Worm (Caenorhabditis elegans) whole organism, young adult: ENCODE results near the gene spr-2.

Source experiments
- B0035.1 ChIP-seq: sonication (generic microtip); optimal IDR thresholded peaks from 2 replicates; lab custom pipeline; 2016; ENCODE audit warnings: missing genetic modification characterization, mild to moderate bottlenecking, missing compliant biosample characterization, missing genotype, missing genetic modification reagents
- D2030.7 ChIP-seq: fragments of 200-800 bp; sonication (Bioruptor generic); IDR thresholded peaks from 2 replicates; pipeline ENCODE4 v1.3.6; 2022; ENCODE audit warnings: missing genetic modification reagents, missing genetic modification characterization, missing compliant biosample characterization
- F57A8.1 ChIP-seq: fragments of 200-800 bp; sonication (Bioruptor generic); optimal IDR thresholded peaks from 2 replicates; lab custom pipeline; 2018; ENCODE audit warnings: mild to moderate bottlenecking, missing genetic modification characterization, moderate library complexity, missing compliant biosample characterization
- Y95B8A.8 ChIP-seq: fragments of 200-800 bp; sonication (Bioruptor generic); IDR thresholded peaks from 2 replicates; pipeline ENCODE4 v1.3.6; 2022; ENCODE audit warnings: missing genetic modification reagents, missing genetic modification characterization, missing compliant biosample characterization
- akir-1 ChIP-seq: fragments of 200-800 bp; sonication (Bioruptor generic); optimal IDR thresholded peaks from 2 replicates; lab custom pipeline; 2018; ENCODE audit warnings: mild to moderate bottlenecking, missing genetic modification characterization, moderate library complexity, missing compliant biosample characterization
- ama-1 ChIP-seq, 3 experiments: fragments of 150-350 bp in 1 of 3; sonication (generic microtip) in 2 of 3; optimal IDR thresholded peaks; 2 replicates each; lab custom pipeline; 2014 to 2018; ENCODE audit warnings: missing biosample characterization in 2 of 3, missing genetic modification characterization in 2 of 3, missing genetic modification reagents in 2 of 3
- aptf-3 ChIP-seq: fragments of 200-800 bp; sonication (Bioruptor generic); IDR thresholded peaks from 2 replicates; pipeline ENCODE4 v1.3.6; 2022; ENCODE audit warnings: missing genetic modification characterization, missing compliant biosample characterization
- athp-1 ChIP-seq: sonication (generic microtip); optimal IDR thresholded peaks from 2 replicates; lab custom pipeline; 2017; ENCODE audit warnings: mild to moderate bottlenecking, missing genetic modification characterization, missing compliant biosample characterization
- cebp-1 ChIP-seq, 2 experiments: fragments of 200-800 bp in 1 of 2; sonication (Bioruptor generic) in 1 of 2; sonication (generic microtip) in 1 of 2; IDR thresholded peaks in 1 of 2; optimal IDR thresholded peaks in 1 of 2; 2 replicates each; pipeline versions ENCODE4 v1.3.6 to Lab custom; 2017 to 2022; ENCODE audit warnings: missing compliant biosample characterization in 2 of 2, missing genetic modification characterization in 2 of 2, mild to moderate bottlenecking in 1 of 2, missing genetic modification reagents in 1 of 2, moderate library complexity in 1 of 2
- ceh-79 ChIP-seq: sonication (generic microtip); optimal IDR thresholded peaks from 2 replicates; lab custom pipeline; 2017; ENCODE audit warnings: mild to moderate bottlenecking, missing genetic modification characterization, missing compliant biosample characterization
- dox-1 ChIP-seq: fragments of 200-800 bp; sonication (Bioruptor generic); IDR thresholded peaks from 2 replicates; pipeline ENCODE4 v1.3.6; 2022; ENCODE audit warnings: missing genetic modification reagents, missing genetic modification characterization, missing compliant biosample characterization
- ets-4 ChIP-seq: fragments of 200-800 bp; sonication (Bioruptor generic); optimal IDR thresholded peaks from 2 replicates; lab custom pipeline; 2018; ENCODE audit warnings: mild to moderate bottlenecking, missing genetic modification characterization, missing compliant biosample characterization
- him-1 ChIP-seq: sonication (generic microtip); optimal IDR thresholded peaks from 2 replicates; lab custom pipeline; 2016; ENCODE audit warnings: missing genotype, missing genetic modification reagents, missing genetic modification characterization, missing compliant biosample characterization
- hmg-1.2 ChIP-seq: fragments of 200-800 bp; sonication (Bioruptor generic); IDR thresholded peaks from 2 replicates; pipeline ENCODE4 v1.3.6; 2022; ENCODE audit warnings: missing genetic modification reagents, missing genetic modification characterization, missing compliant biosample characterization
- hmg-20 ChIP-seq: fragments of 200-800 bp; sonication (Bioruptor generic); IDR thresholded peaks from 2 replicates; pipeline ENCODE4 v1.3.6; 2022; ENCODE audit warnings: missing genetic modification reagents, missing genetic modification characterization, missing compliant biosample characterization
- hrde-1 ChIP-seq: sonication (generic microtip); optimal IDR thresholded peaks from 2 replicates; lab custom pipeline; 2016; ENCODE audit warnings: missing genetic modification characterization, mild to moderate bottlenecking, missing compliant biosample characterization, moderate library complexity, missing genotype, missing genetic modification reagents, borderline replicate concordance
- hsf-1 ChIP-seq: fragments of 200-800 bp; sonication (Bioruptor generic); IDR thresholded peaks from 2 replicates; pipeline ENCODE4 v1.3.6; 2022; ENCODE audit warnings: missing genetic modification reagents, missing genetic modification characterization, missing compliant biosample characterization
- lin-35 ChIP-seq, 3 experiments: fragments of 150-350 bp in 2 of 3; sonication (generic microtip) in 1 of 3; optimal IDR thresholded peaks; 2 replicates each; lab custom pipeline; 2014 to 2018; ENCODE audit warnings: missing biosample characterization in 3 of 3, missing genetic modification characterization in 3 of 3, missing genetic modification reagents in 3 of 3
- lsl-1 ChIP-seq: fragments of 200-800 bp; sonication (Bioruptor generic); optimal IDR thresholded peaks from 2 replicates; lab custom pipeline; 2018; ENCODE audit warnings: mild to moderate bottlenecking, missing genetic modification characterization, moderate library complexity, missing compliant biosample characterization
- madf-3 ChIP-seq: fragments of 200-800 bp; sonication (Bioruptor generic); IDR thresholded peaks from 2 replicates; pipeline ENCODE4 v1.3.6; 2022; ENCODE audit warnings: missing genetic modification reagents, missing genetic modification characterization, missing compliant biosample characterization
- madf-6 ChIP-seq: fragments of 200-800 bp; sonication (Bioruptor generic); IDR thresholded peaks from 2 replicates; pipeline ENCODE4 v1.3.6; 2022; ENCODE audit warnings: missing genetic modification reagents, missing genetic modification characterization, missing compliant biosample characterization
- madf-8 ChIP-seq: fragments of 200-800 bp; sonication (Bioruptor generic); conservative IDR thresholded peaks from 2 replicates; pipeline ENCODE4 v1.3.6; 2022; ENCODE audit warnings: missing genetic modification reagents, missing genetic modification characterization, missing compliant biosample characterization
- mes-4 ChIP-seq: sonication (generic microtip); optimal IDR thresholded peaks from 2 replicates; lab custom pipeline; 2016; ENCODE audit warnings: missing genotype, missing genetic modification characterization, missing compliant biosample characterization
- nfya-2 ChIP-seq: fragments of 200-800 bp; sonication (Bioruptor generic); IDR thresholded peaks from 2 replicates; pipeline ENCODE4 v1.3.6; 2022; ENCODE audit warnings: missing genetic modification reagents, missing genetic modification characterization, missing compliant biosample characterization
- nhr-80 ChIP-seq: sonication (generic microtip); optimal IDR thresholded peaks from 2 replicates; lab custom pipeline; 2016; ENCODE audit warnings: missing genetic modification characterization, missing compliant biosample characterization
- pha-4 ChIP-seq: fragments of 150-350 bp; sonication (generic microtip); optimal IDR thresholded peaks from 2 replicates; lab custom pipeline; 2014; ENCODE audit warnings: missing biosample characterization, missing genetic modification reagents, missing genetic modification characterization
- snpc-1.1 ChIP-seq: sonication (generic microtip); optimal IDR thresholded peaks from 2 replicates; lab custom pipeline; 2017; ENCODE audit warnings: missing genetic modification characterization, mild to moderate bottlenecking, missing compliant biosample characterization, antibody characterized with exemption, moderate library complexity, missing genotype, missing genetic modification reagents; ENCODE audit not compliant: insufficient read depth
- snpc-3.4 ChIP-seq: sonication (generic microtip); optimal IDR thresholded peaks from 2 replicates; lab custom pipeline; 2017; ENCODE audit warnings: missing genetic modification characterization, mild to moderate bottlenecking, missing compliant biosample characterization, antibody characterized with exemption, moderate library complexity, missing genotype, missing genetic modification reagents
- snpc-4 ChIP-seq, 5 experiments: fragments of 150-350 bp in 1 of 5; sonication (generic microtip) in 4 of 5; optimal IDR thresholded peaks; 2 replicates each; lab custom pipeline; 2014 to 2018; ENCODE audit warnings: missing genetic modification characterization in 5 of 5, missing biosample characterization in 3 of 5, antibody characterized with exemption in 2 of 5, mild to moderate bottlenecking in 2 of 5, missing compliant biosample characterization in 2 of 5, missing genotype in 2 of 5, moderate library complexity in 2 of 5, missing genetic modification reagents in 1 of 5
- tlf-1 ChIP-seq: fragments of 200-800 bp; sonication (Bioruptor generic); optimal IDR thresholded peaks from 2 replicates; lab custom pipeline; 2018; ENCODE audit warnings: mild to moderate bottlenecking, missing genetic modification characterization, missing compliant biosample characterization
- xnd-1 ChIP-seq: sonication (generic microtip); optimal IDR thresholded peaks from 2 replicates; lab custom pipeline; 2016; ENCODE audit warnings: missing genotype, missing genetic modification reagents, missing genetic modification characterization, missing compliant biosample characterization
- zim-3 ChIP-seq: sonication (generic microtip); optimal IDR thresholded peaks from 2 replicates; lab custom pipeline; 2017; ENCODE audit warnings: mild to moderate bottlenecking, missing genetic modification characterization, moderate library complexity, missing compliant biosample characterization
- ztf-18 ChIP-seq: sonication (generic microtip); optimal IDR thresholded peaks from 2 replicates; lab custom pipeline; 2016; ENCODE audit warnings: missing genotype, mild to moderate bottlenecking, missing genetic modification characterization, missing compliant biosample characterization
- ztf-25 ChIP-seq: fragments of 200-800 bp; sonication (Bioruptor generic); IDR thresholded peaks from 2 replicates; pipeline ENCODE4 v1.3.6; 2022; ENCODE audit warnings: missing genetic modification reagents, missing genetic modification characterization, missing compliant biosample characterization
- ztf-26 ChIP-seq: sonication (generic microtip); optimal IDR thresholded peaks from 2 replicates; lab custom pipeline; 2017; ENCODE audit warnings: missing genetic modification characterization, missing compliant biosample characterization

spr-2 gene

ce11 chrIV:8893746-8894145 is 2.5 kb downstream of the spr-2 start, which contains the start of gene rad-54.L2 (continued):
- TF ChIP-seq ets-4 (GFP tag; lab: Kevin White, UChicago) (no peak), F57A8.1 (GFP tag; lab: Kevin White, UChicago) (no peak), ztf-26 (no peak), snpc-4 (GFP tag; optimal IDR thresholded peaks at IDR 0.05; lab: Kevin White, UChicago) (no peak), snpc-4 (tag; optimal IDR thresholded peaks at IDR 0.05; lab: Kevin White, UChicago) (peak in 2 of 4 experiments; percentile 14 to 35), lin-35 (GFP tag; optimal IDR thresholded peaks at IDR 0.05; lab: Kevin White, UChicago) (peak in 1 of 3 experiments; percentile 34), ztf-18 (tag; lab: Kevin White, UChicago) (peak; percentile 65), madf-6 (GFP tag; lab: Robert Waterston, UW) (peak; percentile 46; the same call in 1 of the 2 replicates), hmg-20 (GFP tag; lab: Robert Waterston, UW) (no peak), ztf-25 (GFP tag; lab: Robert Waterston, UW) (no peak), ama-1 (optimal IDR thresholded peaks at IDR 0.05; lab: Kevin White, UChicago) (no peak), ama-1 (GFP tag; optimal IDR thresholded peaks at IDR 0.05; lab: Kevin White, UChicago) (no peak), pha-4 (tag; lab: Kevin White, UChicago) (peak; percentile 91), Y95B8A.8 (GFP tag; lab: Robert Waterston, UW) (no peak), dox-1 (0 out of 2 replicates have a peak, but pooled peaks have one; percentile 14), akir-1 (no peak), zim-3 (tag; lab: Kevin White, UChicago) (no peak), mes-4 (tag; lab: Kevin White, UChicago) (no peak), nhr-80 (tag; lab: Kevin White, UChicago) (peak; percentile 56), aptf-3 (no peak)

- peak; percentile 9 for TF ChIP-seq snpc-3.4
- peak; percentile 22 for TF ChIP-seq him-1 (tag; lab: Kevin White, UChicago)
- peak; percentile 5 for TF ChIP-seq lsl-1 (GFP tag; lab: Kevin White, UChicago)
- no peak for TF ChIP-seq tlf-1 (GFP tag; lab: Kevin White, UChicago)
- no peak for TF ChIP-seq snpc-4 (GFP tag; optimal IDR thresholded peaks at IDR 0.05; lab: Kevin White, UChicago)
- peak in 1 of 4 experiments; percentile 20 for TF ChIP-seq snpc-4 (tag; optimal IDR thresholded peaks at IDR 0.05; lab: Kevin White, UChicago)
- TF ChIP-seq D2030.7 (GFP tag; lab: Robert Waterston, UW): 0 out of 2 replicates have a peak, but pooled peaks have one; percentile 17
- no peak for TF ChIP-seq athp-1 (tag; lab: Kevin White, UChicago)
- TF ChIP-seq B0035.1 (tag; lab: Kevin White, UChicago): no peak
- TF ChIP-seq madf-3 (GFP tag; lab: Robert Waterston, UW): no peak
- no peak for TF ChIP-seq snpc-1.1 (tag; lab: Kevin White, UChicago)
- TF ChIP-seq xnd-1 (tag; lab: Kevin White, UChicago): no peak
- TF ChIP-seq nfya-2 (GFP tag; lab: Robert Waterston, UW): no peak
- TF ChIP-seq hmg-1.2: 0 out of 2 replicates have a peak, but pooled peaks have one; percentile 8
- TF ChIP-seq hrde-1 (tag; lab: Kevin White, UChicago): peak; percentile 35
- no peak for TF ChIP-seq cebp-1 (GFP tag; IDR thresholded peaks at IDR 0.05; lab: Robert Waterston, UW)
- TF ChIP-seq cebp-1 (tag; optimal IDR thresholded peaks at IDR 0.05; lab: Kevin White, UChicago): peak; percentile 31
These were observed 10.1 kb downstream of the spr-2 start, which contains the start of gene C27B7.5 for ce11 chrIV:8901346-8901745. C27B7.5 (plus strand) TSS chrIV:8901646.

- TF ChIP-seq ceh-79 (tag; lab: Kevin White, UChicago) (no peak), hsf-1 (GFP tag; lab: Robert Waterston, UW) (no peak), madf-8 (GFP tag; lab: Robert Waterston, UW) (no peak)
These were observed 14.9 kb downstream of the spr-2 start, which contains the start of gene C27B7.6 for ce11 chrIV:8906164-8906563. C27B7.6 (minus strand) TSS chrIV:8906345.
